Worm (Caenorhabditis elegans) whole organism, mixed stage, embryonic: ENCODE data around the gene F26F12.3.

Experiments
- bed-3 ChIP-seq: fragments of 200-800 bp; sonication (Bioruptor generic); optimal IDR thresholded peaks from 3 replicates; lab custom pipeline; 2018; ENCODE audit warnings: mild to moderate bottlenecking, missing genetic modification characterization, moderate library complexity, missing compliant biosample characterization
- blmp-1 ChIP-seq: fragments of 150-350 bp; optimal IDR thresholded peaks from 2 replicates; lab custom pipeline; 2014; ENCODE audit warnings: missing biosample characterization, missing genetic modification characterization
- ceh-39 ChIP-seq: fragments of 150-350 bp; optimal IDR thresholded peaks from 2 replicates; lab custom pipeline; 2014; ENCODE audit warnings: missing biosample characterization, missing genetic modification characterization
- ceh-43 ChIP-seq: fragments of 200-800 bp; sonication (Bioruptor generic); optimal IDR thresholded peaks from 2 replicates; lab custom pipeline; 2018; ENCODE audit warnings: mild to moderate bottlenecking, missing genetic modification characterization, moderate library complexity, missing compliant biosample characterization
- ceh-83 ChIP-seq: fragments of 200-800 bp; sonication (Bioruptor generic); optimal IDR thresholded peaks from 2 replicates; lab custom pipeline; 2018; ENCODE audit warnings: mild to moderate bottlenecking, missing genetic modification characterization, missing compliant biosample characterization
- ces-1 ChIP-seq: fragments of 150-350 bp; optimal IDR thresholded peaks from 2 replicates; lab custom pipeline; 2014; ENCODE audit warnings: missing biosample characterization, missing genetic modification reagents, missing genetic modification characterization
- cnd-1 ChIP-seq: fragments of 200-800 bp; sonication (Bioruptor generic); optimal IDR thresholded peaks from 2 replicates; lab custom pipeline; 2018; ENCODE audit warnings: mild to moderate bottlenecking, missing genetic modification characterization, missing compliant biosample characterization
- drap-1 ChIP-seq: fragments of 200-800 bp; sonication (Bioruptor generic); optimal IDR thresholded peaks from 3 replicates; lab custom pipeline; 2018; ENCODE audit warnings: mild to moderate bottlenecking, missing genetic modification characterization, missing compliant biosample characterization
- elt-1 ChIP-seq: sonication (generic microtip); optimal IDR thresholded peaks from 2 replicates; lab custom pipeline; 2017; ENCODE audit warnings: missing genetic modification characterization, mild to moderate bottlenecking, missing compliant biosample characterization, antibody characterized with exemption, moderate library complexity, borderline replicate concordance; ENCODE audit not compliant: insufficient read depth
- elt-3 ChIP-seq: fragments of 150-350 bp; optimal IDR thresholded peaks from 2 replicates; lab custom pipeline; 2014; ENCODE audit warnings: missing biosample characterization, missing genetic modification characterization
- ham-2 ChIP-seq: fragments of 200-800 bp; sonication (Bioruptor generic); optimal IDR thresholded peaks from 2 replicates; lab custom pipeline; 2018; ENCODE audit warnings: mild to moderate bottlenecking, missing genetic modification characterization, missing compliant biosample characterization
- hlh-1 ChIP-seq: fragments of 150-350 bp; optimal IDR thresholded peaks from 2 replicates; lab custom pipeline; 2014; ENCODE audit warnings: missing biosample characterization, missing genetic modification reagents, missing genetic modification characterization
- lin-13 ChIP-seq: fragments of 150-350 bp; optimal IDR thresholded peaks from 2 replicates; lab custom pipeline; 2014; ENCODE audit warnings: missing biosample characterization, missing genetic modification characterization
- lsy-2 ChIP-seq: fragments of 150-350 bp; optimal IDR thresholded peaks from 2 replicates; lab custom pipeline; 2014; ENCODE audit warnings: missing biosample characterization, missing genetic modification characterization
- mab-5 ChIP-seq: fragments of 150-350 bp; optimal IDR thresholded peaks from 2 replicates; lab custom pipeline; 2014; ENCODE audit warnings: missing biosample characterization, missing genetic modification characterization
- mep-1 ChIP-seq: fragments of 150-350 bp; optimal IDR thresholded peaks from 2 replicates; lab custom pipeline; 2017; ENCODE audit warnings: missing biosample characterization, missing genetic modification reagents, missing genetic modification characterization, inconsistent platforms
- mls-2 ChIP-seq: sonication (generic microtip); optimal IDR thresholded peaks from 2 replicates; lab custom pipeline; 2016; ENCODE audit warnings: mild to moderate bottlenecking, missing genetic modification characterization, moderate library complexity, missing compliant biosample characterization
- nhr-12 ChIP-seq: fragments of 150-350 bp; optimal IDR thresholded peaks from 2 replicates; lab custom pipeline; 2014; ENCODE audit warnings: missing biosample characterization, missing genetic modification characterization
- nhr-237 ChIP-seq: fragments of 150-350 bp; optimal IDR thresholded peaks from 2 replicates; lab custom pipeline; 2014; ENCODE audit warnings: missing biosample characterization, missing genetic modification characterization
- nhr-28 ChIP-seq: fragments of 150-350 bp; optimal IDR thresholded peaks from 2 replicates; lab custom pipeline; 2014; ENCODE audit warnings: missing biosample characterization, missing genetic modification characterization
- nhr-76 ChIP-seq: sonication (generic microtip); optimal IDR thresholded peaks from 2 replicates; lab custom pipeline; 2017; ENCODE audit warnings: missing biosample characterization, missing genetic modification characterization
- pha-4 ChIP-seq: fragments of 150-350 bp; optimal IDR thresholded peaks from 2 replicates; lab custom pipeline; 2018; ENCODE audit warnings: missing biosample characterization, missing genetic modification reagents, missing genetic modification characterization
- sem-2 ChIP-seq: fragments of 200-800 bp; sonication (Bioruptor generic); optimal IDR thresholded peaks from 2 replicates; lab custom pipeline; 2018; ENCODE audit warnings: mild to moderate bottlenecking, missing genetic modification characterization, missing compliant biosample characterization
- sptf-1 ChIP-seq: sonication (generic microtip); optimal IDR thresholded peaks from 2 replicates; lab custom pipeline; 2017; ENCODE audit warnings: mild to moderate bottlenecking, missing genetic modification characterization, moderate library complexity, missing compliant biosample characterization
- tbx-8 ChIP-seq: fragments of 200-800 bp; sonication (Bioruptor generic); optimal IDR thresholded peaks from 2 replicates; lab custom pipeline; 2018; ENCODE audit warnings: mild to moderate bottlenecking, missing genetic modification characterization, moderate library complexity, missing compliant biosample characterization
- unc-120 ChIP-seq: sonication (generic microtip); optimal IDR thresholded peaks from 2 replicates; lab custom pipeline; 2017; ENCODE audit warnings: missing genetic modification characterization, missing compliant biosample characterization; ENCODE audit not compliant: poor library complexity, severe bottlenecking
- unc-39 ChIP-seq: fragments of 150-350 bp; optimal IDR thresholded peaks from 2 replicates; lab custom pipeline; 2014; ENCODE audit warnings: missing biosample characterization, missing genetic modification characterization
- unc-62 ChIP-seq: fragments of 150-350 bp; optimal IDR thresholded peaks from 2 replicates; lab custom pipeline; 2014; ENCODE audit warnings: missing biosample characterization, missing genetic modification reagents, missing genetic modification characterization
- zip-8 ChIP-seq: fragments of 150-350 bp; optimal IDR thresholded peaks from 2 replicates; lab custom pipeline; 2014; ENCODE audit warnings: missing biosample characterization, missing genetic modification characterization
- ztf-11 ChIP-seq: fragments of 150-350 bp; optimal IDR thresholded peaks from 2 replicates; lab custom pipeline; 2014; ENCODE audit warnings: missing biosample characterization, missing genetic modification characterization

Gene F26F12.3

ce11 chrV:5821451-5822143 lies 23.9 kb downstream of the F26F12.3 start:
- TF ChIP-seq unc-120 (tag; lab: Kevin White, UChicago) (no peak), sptf-1 (tag; lab: Kevin White, UChicago) (no peak), lin-13 (tag; lab: Kevin White, UChicago) (no peak), tbx-8 (GFP tag; lab: Kevin White, UChicago) (no peak), mep-1 (tag; lab: Kevin White, UChicago) (no peak), pha-4 (tag; lab: Kevin White, UChicago) (no peak), blmp-1 (no peak), sem-2 (GFP tag; lab: Kevin White, UChicago) (no peak), ham-2 (GFP tag; lab: Kevin White, UChicago) (no peak), bed-3 (GFP tag; lab: Kevin White, UChicago) (no peak), ceh-43 (no peak), unc-39 (no peak)

ce11 chrV:5820401-5820800 lies 25.1 kb downstream of the F26F12.3 start:
- TF ChIP-seq ham-2 (GFP tag; lab: Kevin White, UChicago) (no peak), unc-62 (no peak), tbx-8 (GFP tag; lab: Kevin White, UChicago) (no peak), ceh-39 (tag; lab: Kevin White, UChicago) (no peak), cnd-1 (no peak), drap-1 (GFP tag; lab: Kevin White, UChicago) (no peak), elt-1 (no peak), elt-3 (tag; lab: Kevin White, UChicago) (no peak), ces-1 (GFP tag; lab: Kevin White, UChicago) (no peak), unc-120 (tag; lab: Kevin White, UChicago) (no peak)

- TF ChIP-seq sptf-1 (tag; lab: Kevin White, UChicago) (no peak), mls-2 (tag; lab: Kevin White, UChicago) (no peak), mab-5 (tag; lab: Kevin White, UChicago) (no peak), blmp-1 (no peak), ceh-39 (tag; lab: Kevin White, UChicago) (no peak), nhr-237 (tag; lab: Kevin White, UChicago) (no peak)
- TF ChIP-seq, all 35 proteins: peak for 0
These were observed 25.6 kb downstream of the F26F12.3 start for ce11 chrV:5819903-5820302.

- TF ChIP-seq ztf-11 (no peak), pha-4 (tag; lab: Kevin White, UChicago) (no peak), nhr-28 (tag; lab: Kevin White, UChicago) (no peak), hlh-1 (tag; lab: Kevin White, UChicago) (no peak), elt-1 (no peak), unc-39 (no peak), mab-5 (tag; lab: Kevin White, UChicago) (no peak)
These were observed 29.0 kb downstream of the F26F12.3 start for ce11 chrV:5816470-5817061.

- TF ChIP-seq mep-1 (tag; lab: Kevin White, UChicago) = no peak
- no peak for TF ChIP-seq unc-120 (tag; lab: Kevin White, UChicago)
- no peak for TF ChIP-seq elt-3 (tag; lab: Kevin White, UChicago)
- no peak for TF ChIP-seq blmp-1
- TF ChIP-seq ztf-11 = no peak
- TF ChIP-seq ceh-83 (GFP tag; lab: Kevin White, UChicago) = no peak
- no peak for TF ChIP-seq cnd-1
- no peak for TF ChIP-seq lin-13 (tag; lab: Kevin White, UChicago)
- TF ChIP-seq nhr-12 (tag; lab: Kevin White, UChicago) = no peak
- no peak for TF ChIP-seq zip-8 (tag; lab: Kevin White, UChicago)
- no peak for TF ChIP-seq pha-4 (tag; lab: Kevin White, UChicago)
- TF ChIP-seq ces-1 (GFP tag; lab: Kevin White, UChicago) = no peak
- TF ChIP-seq nhr-76 (tag; lab: Kevin White, UChicago) = no peak
- TF ChIP-seq drap-1 (GFP tag; lab: Kevin White, UChicago) = no peak
- no peak for TF ChIP-seq nhr-237 (tag; lab: Kevin White, UChicago)
- TF ChIP-seq lsy-2 = no peak
These were observed 32.4 kb downstream of the F26F12.3 start, which contains the start of gene ZC250.4 for ce11 chrV:5813060-5813659. ZC250.4 (minus strand) TSS chrV:5813137.
